Worm (Caenorhabditis elegans): ENCODE data around the gene mtl-2.

mtl-2 gene

DNA sequence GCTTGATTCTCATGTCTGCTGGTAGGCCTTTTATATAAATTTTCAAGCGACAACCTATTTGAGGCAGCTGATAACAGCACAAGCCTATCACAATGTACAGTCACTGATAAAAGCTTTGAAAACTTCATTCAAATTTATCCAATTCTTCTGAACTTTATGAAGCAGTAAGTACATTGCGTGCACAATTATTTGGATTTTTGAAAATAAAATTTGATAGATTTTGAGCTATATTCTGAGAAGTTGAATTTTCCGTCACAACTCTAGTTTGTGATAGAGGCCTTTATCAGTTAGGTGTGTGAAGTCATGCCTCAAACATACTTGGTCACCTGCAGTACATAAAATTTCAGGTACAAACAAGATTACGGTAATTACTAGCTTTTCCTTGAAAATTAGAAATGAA, at the start of gene mtl-2, which contains the start of gene T08G5.1:
mtl-2 (minus strand) TSS at position 34 of the 400 bp plus-strand sequence.
T08G5.1 (plus strand) TSS at position 127 of the 400 bp plus-strand sequence.
- TF ChIP-seq nhr-80 (tag; optimal IDR thresholded peaks at IDR 0.05): peak; percentile 40
- no peak for TF ChIP-seq repo-1 (tag; optimal IDR thresholded peaks at IDR 0.05)

DNA sequence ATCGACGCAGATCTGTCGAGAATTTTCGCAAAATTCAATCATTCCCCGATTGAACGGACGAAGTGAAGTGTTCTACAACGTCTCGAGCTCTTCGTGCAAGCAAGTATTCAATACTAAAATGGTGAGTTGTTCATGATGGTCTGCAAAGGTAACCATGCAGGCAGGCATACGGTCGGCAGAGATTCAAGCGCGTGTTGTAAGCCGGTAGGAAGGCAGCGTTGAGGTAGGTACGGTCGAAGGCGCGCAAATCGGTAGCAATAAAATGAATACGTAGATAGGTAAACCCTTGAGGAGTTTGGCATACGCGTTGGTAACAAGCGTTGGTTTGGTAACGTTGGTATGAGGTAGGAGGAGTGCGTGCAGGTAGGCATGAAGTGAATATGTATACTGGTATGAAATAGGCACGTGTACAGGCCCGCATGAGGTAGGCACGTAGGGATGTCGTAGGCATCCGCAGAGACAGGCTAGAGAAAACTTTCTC, 49.4 kb upstream of the mtl-2 start, which contains the start of gene D1086.17:
D1086.17 (plus strand) TSS at position 51 of the 481 bp plus-strand sequence.
- TF ChIP-seq ccch-3 (GFP tag; optimal IDR thresholded peaks at IDR 0.05): no peak
- TF ChIP-seq hmg-20 (GFP tag; IDR thresholded peaks at IDR 0.05): no peak
- TF ChIP-seq sdz-38 (tag; optimal IDR thresholded peaks at IDR 0.05): no peak
- no peak for TF ChIP-seq nhr-179 (tag; optimal IDR thresholded peaks at IDR 0.05)
- TF ChIP-seq F57A8.1 (GFP tag; optimal IDR thresholded peaks at IDR 0.05): no peak
- TF ChIP-seq gei-17 (GFP tag; optimal IDR thresholded peaks at IDR 0.05): no peak
- no peak for TF ChIP-seq B0336.3 (GFP tag; IDR thresholded peaks at IDR 0.05)
- no peak for TF ChIP-seq D2030.7 (GFP tag; IDR thresholded peaks at IDR 0.05)
- no peak for TF ChIP-seq egl-44 (GFP tag; IDR thresholded peaks at IDR 0.05)
- no peak for TF ChIP-seq Y53F4B.3 (GFP tag; IDR thresholded peaks at IDR 0.05)
- no peak for TF ChIP-seq fkh-3 (tag; optimal IDR thresholded peaks at IDR 0.05)
- TF ChIP-seq hmg-1.2 (GFP tag; IDR thresholded peaks at IDR 0.05): no peak
- TF ChIP-seq mcd-1 (GFP tag; IDR thresholded peaks at IDR 0.05): no peak
- no peak for TF ChIP-seq hlh-12 (tag; optimal IDR thresholded peaks at IDR 0.05)
- no peak for TF ChIP-seq C17E4.6 (GFP tag; IDR thresholded peaks at IDR 0.05)

DNA sequence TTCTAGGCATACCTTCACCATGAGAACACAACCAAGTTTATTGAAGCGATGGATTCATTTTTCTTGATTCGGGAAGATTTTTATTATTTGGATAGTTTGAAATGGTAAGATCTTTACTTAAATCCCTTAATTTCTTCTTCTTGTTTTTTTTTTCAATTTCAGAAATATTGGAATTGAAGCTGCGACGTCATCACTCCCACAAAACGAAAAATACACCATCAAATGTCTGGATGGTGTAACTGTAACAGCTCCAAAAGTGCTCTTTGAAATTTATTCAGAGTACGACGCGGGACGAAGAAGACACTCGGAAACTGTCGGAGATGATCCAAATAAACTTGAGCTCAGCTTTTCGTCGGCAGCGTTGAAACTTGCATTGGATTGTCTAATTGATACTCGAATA, 45.9 kb upstream of the mtl-2 start, which contains the start of gene D1086.21:
D1086.21 (plus strand) TSS at position 301 of the 400 bp plus-strand sequence.
- TF ChIP-seq Y67H2A.10 (GFP tag; conservative IDR thresholded peaks at IDR 0.05) (no peak), hlh-26 (GFP tag; conservative IDR thresholded peaks at IDR 0.05) (no peak)

DNA sequence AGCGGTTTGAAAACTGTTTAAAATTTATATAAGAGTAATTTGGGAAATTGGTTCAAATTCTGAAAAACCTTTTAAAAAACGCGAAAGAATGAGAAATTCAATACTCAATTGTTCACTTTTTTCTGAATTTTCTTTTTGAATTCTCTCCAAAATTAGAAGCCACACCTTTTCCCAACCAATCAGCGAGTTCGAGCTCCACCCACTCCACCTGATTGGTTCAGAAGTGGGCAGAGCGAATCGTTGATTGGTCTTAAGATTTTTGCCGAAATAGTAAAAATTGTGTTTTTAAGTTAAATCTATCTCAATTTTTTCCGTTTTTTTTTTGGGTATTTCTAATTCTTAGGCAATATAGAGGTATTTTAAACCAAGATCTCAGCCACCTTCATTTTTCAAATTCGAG, 45.5 kb upstream of the mtl-2 start:
- TF ChIP-seq ceh-79 (tag; optimal IDR thresholded peaks at IDR 0.05): no peak
- TF ChIP-seq D2030.7 (GFP tag; IDR thresholded peaks at IDR 0.05): no peak

DNA sequence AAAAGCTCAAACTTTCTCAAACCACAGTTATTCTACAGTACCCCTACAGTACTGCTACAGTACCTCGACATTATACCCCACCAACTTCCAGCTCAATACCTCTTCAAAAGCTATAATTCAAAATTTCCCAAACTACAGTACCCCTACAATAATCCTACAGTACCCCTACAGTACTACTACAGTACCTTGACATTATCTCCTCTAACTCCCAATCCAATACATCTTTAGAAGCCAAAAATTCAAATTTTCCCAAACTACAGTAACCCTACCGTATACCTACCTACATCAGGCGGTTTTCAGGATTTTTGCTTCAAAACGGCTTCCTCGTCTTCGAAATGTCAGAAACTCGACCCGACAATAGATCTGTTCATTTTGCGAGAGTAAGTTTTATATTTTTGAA, 39.1 kb upstream of the mtl-2 start, which contains the start of gene F58D12.3:
F58D12.3 (plus strand) TSS at position 301 of the 400 bp plus-strand sequence.
- TF ChIP-seq rec-8 (tag; optimal IDR thresholded peaks at IDR 0.05) (no peak), sptf-2 (GFP tag; optimal IDR thresholded peaks at IDR 0.05) (no peak), B0261.1 (tag; optimal IDR thresholded peaks at IDR 0.05) (no peak), hlh-26 (GFP tag; conservative IDR thresholded peaks at IDR 0.05) (no peak), lin-35 (GFP tag; optimal IDR thresholded peaks at IDR 0.05) (no peak), sdz-38 (tag; optimal IDR thresholded peaks at IDR 0.05) (no peak), Y67H2A.10 (GFP tag; conservative IDR thresholded peaks at IDR 0.05) (no peak), ceh-40 (GFP tag; IDR thresholded peaks at IDR 0.05) (no peak), bed-2 (GFP tag; IDR thresholded peaks at IDR 0.05) (no peak), Y53G8AR.9 (GFP tag; conservative IDR thresholded peaks at IDR 0.05) (no peak), dpff-1 (tag; optimal IDR thresholded peaks at IDR 0.05) (no peak), ceh-100 (GFP tag; IDR thresholded peaks at IDR 0.05) (no peak), C06A6.2 (GFP tag; conservative IDR thresholded peaks at IDR 0.05) (no peak), hlh-12 (tag; optimal IDR thresholded peaks at IDR 0.05) (no peak), fkh-3 (tag; optimal IDR thresholded peaks at IDR 0.05) (no peak), unc-62 (GFP tag; optimal IDR thresholded peaks at IDR 0.05) (no peak), ztf-18 (tag; optimal IDR thresholded peaks at IDR 0.05) (no peak)

All from whole organism, young adult.